Worm (Caenorhabditis elegans) whole organism, midembryonic: ENCODE measurements around the gene nhr-253.

ENCODE experiments used
- T22C8.4 ChIP-seq: fragments of 200-800 bp; sonication (Bioruptor generic); IDR thresholded peaks from 2 replicates; pipeline ENCODE4 v1.3.6; 2022; ENCODE audit warnings: missing genetic modification characterization, missing compliant biosample characterization
- cog-1 ChIP-seq: sonication (generic microtip); optimal IDR thresholded peaks from 2 replicates; lab custom pipeline; 2016; ENCODE audit warnings: missing genetic modification characterization, missing compliant biosample characterization
- klf-2 ChIP-seq: fragments of 200-800 bp; sonication (Bioruptor generic); conservative IDR thresholded peaks from 2 replicates; pipeline ENCODE4 v1.3.6; 2022; ENCODE audit warnings: missing genetic modification reagents, missing genetic modification characterization, missing compliant biosample characterization
- tab-1 ChIP-seq: fragments of 200-800 bp; sonication (Bioruptor generic); IDR thresholded peaks from 2 replicates; pipeline ENCODE4 v1.3.6; 2022; ENCODE audit warnings: missing genetic modification characterization, missing compliant biosample characterization

ce11 chrV:438094-438493, 41.7 kb downstream of the nhr-253 start, which contains the start of gene B0554.1:
- TF ChIP-seq cog-1 (tag; lab: Kevin White, UChicago) = no peak
- TF ChIP-seq klf-2 (GFP tag; lab: Robert Waterston, UW) = no peak
- no peak for TF ChIP-seq T22C8.4 (GFP tag; lab: Robert Waterston, UW)
- TF ChIP-seq tab-1 (GFP tag; lab: Robert Waterston, UW) = no peak
